Fruit fly (Drosophila melanogaster) whole organism, embryonic: Measurements from ENCODE around the gene sna.

Experiments used
- Bdp1 ChIP-seq: fragments of 200-800 bp; sonication (Bioruptor generic); optimal IDR thresholded peaks from 3 replicates; lab custom pipeline; 2016; ENCODE audit warnings: missing biosample characterization, missing genetic modification characterization
- CG10267 ChIP-seq: fragments of 200-800 bp; sonication (Bioruptor generic); optimal IDR thresholded peaks from 2 replicates; lab custom pipeline; 2018; ENCODE audit warnings: missing biosample characterization, mild to moderate bottlenecking, missing genetic modification characterization, moderate library complexity
- CG10979 ChIP-seq: fragments of 200-800 bp; sonication (Bioruptor generic); optimal IDR thresholded peaks from 2 replicates; lab custom pipeline; 2018; ENCODE audit warnings: missing biosample characterization, mild to moderate bottlenecking, missing genetic modification characterization, moderate library complexity
- CG13424 ChIP-seq: fragments of 200-800 bp; sonication (Bioruptor generic); optimal IDR thresholded peaks from 2 replicates; lab custom pipeline; 2019; ENCODE audit warnings: missing biosample characterization, mild to moderate bottlenecking, missing genetic modification characterization, moderate library complexity
- CG17385 ChIP-seq: fragments of 200-800 bp; sonication (Bioruptor generic); optimal IDR thresholded peaks from 3 replicates; lab custom pipeline; 2018; ENCODE audit warnings: missing biosample characterization, mild to moderate bottlenecking, missing genetic modification characterization
- CG6254 ChIP-seq: fragments of 200-800 bp; sonication (Bioruptor generic); optimal IDR thresholded peaks from 3 replicates; lab custom pipeline; 2017; ENCODE audit warnings: mild to moderate bottlenecking, missing biosample characterization, missing genetic modification reagents, missing genetic modification characterization
- CG7928 ChIP-seq: fragments of 200-800 bp; sonication (Bioruptor generic); optimal IDR thresholded peaks from 2 replicates; lab custom pipeline; 2017; ENCODE audit warnings: missing biosample characterization, mild to moderate bottlenecking, missing genetic modification characterization
- CG8924 ChIP-seq: fragments of 200-800 bp; optimal IDR thresholded peaks from 3 replicates; lab custom pipeline; 2019; ENCODE audit warnings: missing biosample characterization, mild to moderate bottlenecking, missing genetic modification characterization, moderate library complexity
- CHES-1-like ChIP-seq: fragments of 200-800 bp; sonication (Bioruptor generic); optimal IDR thresholded peaks from 2 replicates; lab custom pipeline; 2016; ENCODE audit warnings: missing biosample characterization, missing genetic modification characterization
- D ChIP-seq, 2 experiments: fragments of 200-800 bp in 1 of 2; fragments of >200 bp in 1 of 2; sonication (Bioruptor generic) in 1 of 2; optimal IDR thresholded peaks; 2 replicates in 1 of 2; 3 replicates in 1 of 2; lab custom pipeline; 2017; ENCODE audit warnings: mild to moderate bottlenecking in 1 of 2, missing biosample characterization in 1 of 2, missing genetic modification characterization in 1 of 2, missing genetic modification reagents in 1 of 2
- Doc3 ChIP-seq: fragments of 200-800 bp; sonication (Bioruptor generic); IDR thresholded peaks from 3 replicates; pipeline ENCODE4 v1.3.6; 2022; ENCODE audit warnings: missing biosample characterization, missing genetic modification characterization; ENCODE audit not compliant: partially characterized antibody
- Elba2 ChIP-seq: fragments of 200-800 bp; sonication (Bioruptor generic); optimal IDR thresholded peaks from 3 replicates; lab custom pipeline; 2016; ENCODE audit warnings: missing biosample characterization, missing genetic modification characterization
- Hand ChIP-seq: fragments of 200-800 bp; sonication (Bioruptor generic); optimal IDR thresholded peaks from 2 replicates; lab custom pipeline; 2017; ENCODE audit warnings: mild to moderate bottlenecking, missing biosample characterization, missing genetic modification reagents, missing genetic modification characterization
- Hmx ChIP-seq: fragments of 200-800 bp; sonication (Bioruptor generic); optimal IDR thresholded peaks from 2 replicates; lab custom pipeline; 2016; ENCODE audit warnings: missing biosample characterization, missing genetic modification characterization
- Jarid2 ChIP-seq: fragments of 200-800 bp; sonication (Bioruptor generic); optimal IDR thresholded peaks from 3 replicates; lab custom pipeline; 2017; ENCODE audit warnings: mild to moderate bottlenecking, missing biosample characterization, missing genetic modification reagents, missing genetic modification characterization
- NFAT ChIP-seq: fragments of 200-800 bp; sonication (Bioruptor generic); IDR thresholded peaks from 2 replicates; pipeline ENCODE4 v1.3.6; 2022; ENCODE audit warnings: missing biosample characterization, missing genetic modification characterization
- Neu2 ChIP-seq: fragments of 200-800 bp; sonication (Bioruptor generic); optimal IDR thresholded peaks from 3 replicates; lab custom pipeline; 2016; ENCODE audit warnings: missing biosample characterization, missing genetic modification characterization, borderline replicate concordance
- Nf-YA ChIP-seq: fragments of 200-800 bp; sonication (Bioruptor generic); IDR thresholded peaks from 2 replicates; pipeline ENCODE4 v1.3.6; 2022; ENCODE audit warnings: missing biosample characterization, missing genetic modification characterization
- Nf-YB ChIP-seq: fragments of 200-800 bp; sonication (Bioruptor generic); optimal IDR thresholded peaks from 3 replicates; lab custom pipeline; 2019; ENCODE audit warnings: missing biosample characterization, mild to moderate bottlenecking, missing genetic modification characterization, moderate library complexity
- Oli ChIP-seq: fragments of 200-800 bp; sonication (Bioruptor generic); optimal IDR thresholded peaks from 2 replicates; lab custom pipeline; 2018; ENCODE audit warnings: missing biosample characterization, mild to moderate bottlenecking, missing genetic modification characterization, moderate library complexity
- Six4 ChIP-seq: fragments of 200-800 bp; sonication (Bioruptor generic); optimal IDR thresholded peaks from 2 replicates; lab custom pipeline; 2016; ENCODE audit warnings: missing biosample characterization, missing genetic modification characterization
- Sox102F ChIP-seq: fragments of 200-800 bp; sonication (Bioruptor generic); optimal IDR thresholded peaks from 2 replicates; lab custom pipeline; 2018; ENCODE audit warnings: missing biosample characterization, mild to moderate bottlenecking, missing genetic modification characterization, moderate library complexity
- Sry-β ChIP-seq: fragments of 200-800 bp; sonication (Bioruptor generic); optimal IDR thresholded peaks from 2 replicates; lab custom pipeline; 2018; ENCODE audit warnings: missing biosample characterization, mild to moderate bottlenecking, missing genetic modification characterization, moderate library complexity
- TFAM ChIP-seq: fragments of 200-800 bp; sonication (Bioruptor generic); optimal IDR thresholded peaks from 2 replicates; lab custom pipeline; 2017; ENCODE audit warnings: missing biosample characterization, missing genetic modification characterization, inconsistent platforms
- Xbp1 ChIP-seq: fragments of 200-800 bp; sonication (Bioruptor generic); optimal IDR thresholded peaks from 3 replicates; lab custom pipeline; 2016; ENCODE audit warnings: missing biosample characterization, mild to moderate bottlenecking, missing genetic modification characterization
- Xrp1 ChIP-seq: fragments of 200-800 bp; sonication (Bioruptor generic); IDR thresholded peaks from 2 replicates; pipeline ENCODE4 v1.3.6; 2022; ENCODE audit warnings: missing biosample characterization, missing genetic modification characterization
- amos ChIP-seq: fragments of 200-800 bp; sonication (Bioruptor generic); IDR thresholded peaks from 2 replicates; pipeline ENCODE4 v1.3.6; 2022; ENCODE audit warnings: missing biosample characterization, missing genetic modification characterization; ENCODE audit not compliant: partially characterized antibody
- ase ChIP-seq: fragments of 200-800 bp; sonication (Bioruptor generic); IDR thresholded peaks from 3 replicates; pipeline ENCODE4 v1.3.6; 2022; ENCODE audit warnings: missing biosample characterization, missing genetic modification characterization
- az2 ChIP-seq: fragments of 200-800 bp; sonication (Bioruptor generic); optimal IDR thresholded peaks from 3 replicates; lab custom pipeline; 2016; ENCODE audit warnings: missing biosample characterization, missing genetic modification characterization
- bigmax ChIP-seq: fragments of 200-800 bp; sonication (Bioruptor generic); optimal IDR thresholded peaks from 2 replicates; lab custom pipeline; 2018; ENCODE audit warnings: missing biosample characterization, mild to moderate bottlenecking, missing genetic modification characterization
- chif ChIP-seq, 2 experiments: fragments of 200-800 bp; sonication (Bioruptor generic); optimal IDR thresholded peaks; 3 replicates each; lab custom pipeline; 2016; ENCODE audit warnings: missing biosample characterization in 2 of 2, missing genetic modification characterization in 2 of 2
- chm ChIP-seq: fragments of 200-800 bp; sonication (Bioruptor generic); IDR thresholded peaks from 2 replicates; pipeline ENCODE4 v1.3.6; 2022; ENCODE audit warnings: missing biosample characterization, missing genetic modification characterization
- fu2 ChIP-seq: fragments of 200-800 bp; sonication (Bioruptor generic); optimal IDR thresholded peaks from 2 replicates; lab custom pipeline; 2016; ENCODE audit warnings: missing biosample characterization, missing genetic modification characterization
- gem ChIP-seq: fragments of 200-800 bp; sonication (Bioruptor generic); optimal IDR thresholded peaks from 2 replicates; lab custom pipeline; 2019; ENCODE audit warnings: missing biosample characterization, mild to moderate bottlenecking, missing genetic modification characterization, moderate library complexity
- gfzf ChIP-seq: fragments of 200-800 bp; sonication (Bioruptor generic); optimal IDR thresholded peaks from 2 replicates; lab custom pipeline; 2016; ENCODE audit warnings: missing biosample characterization, mild to moderate bottlenecking, missing genetic modification characterization, moderate library complexity
- grn ChIP-seq: fragments of 200-800 bp; sonication (Bioruptor generic); optimal IDR thresholded peaks from 3 replicates; lab custom pipeline; 2017; ENCODE audit warnings: missing biosample characterization, missing genetic modification characterization
- klu ChIP-seq: fragments of 200-800 bp; sonication (Bioruptor generic); IDR thresholded peaks from 2 replicates; pipeline ENCODE4 v1.3.6; 2022; ENCODE audit warnings: missing biosample characterization, missing genetic modification characterization
- kni ChIP-seq: fragments of 200-800 bp; sonication (Bioruptor generic); optimal IDR thresholded peaks from 3 replicates; lab custom pipeline; 2017; ENCODE audit warnings: mild to moderate bottlenecking, missing biosample characterization, missing genetic modification reagents, missing genetic modification characterization
- knrl ChIP-seq: fragments of 200-800 bp; sonication (Bioruptor generic); IDR thresholded peaks from 3 replicates; pipeline ENCODE4 v1.3.6; 2022; ENCODE audit warnings: missing biosample characterization, missing genetic modification characterization; ENCODE audit not compliant: partially characterized antibody
- nau ChIP-seq: fragments of 200-800 bp; sonication (Bioruptor generic); optimal IDR thresholded peaks from 3 replicates; lab custom pipeline; 2017; ENCODE audit warnings: missing biosample characterization, mild to moderate bottlenecking, missing genetic modification characterization, missing genetic modification reagents
- prd ChIP-seq, 3 experiments: fragments of >200 bp in 2 of 3; fragments of 200-800 bp in 1 of 3; sonication (Bioruptor generic) in 1 of 3; optimal IDR thresholded peaks in 2 of 3; IDR thresholded peaks in 1 of 3; 2 replicates in 2 of 3; 3 replicates in 1 of 3; pipeline versions ENCODE4 v1.3.6 to Lab custom; 2017 to 2022; ENCODE audit warnings: missing biosample characterization in 1 of 3, missing genetic modification characterization in 1 of 3
- psq ChIP-seq: fragments of 200-800 bp; sonication (Bioruptor generic); optimal IDR thresholded peaks from 2 replicates; lab custom pipeline; 2017; ENCODE audit warnings: missing biosample characterization, missing genetic modification characterization
- row ChIP-seq: fragments of 200-800 bp; sonication (Bioruptor generic); IDR thresholded peaks from 3 replicates; pipeline ENCODE4 v1.3.6; 2022; ENCODE audit warnings: missing biosample characterization, missing genetic modification characterization
- slbo ChIP-seq: fragments of 200-800 bp; sonication (Bioruptor generic); IDR thresholded peaks from 2 replicates; pipeline ENCODE4 v1.3.6; 2022; ENCODE audit warnings: missing biosample characterization, missing genetic modification characterization
- tio ChIP-seq: fragments of 200-800 bp; sonication (Bioruptor generic); optimal IDR thresholded peaks from 2 replicates; lab custom pipeline; 2017; ENCODE audit warnings: missing biosample characterization, missing genetic modification characterization, inconsistent platforms
- tll ChIP-seq, 2 experiments: fragments of 200-800 bp in 1 of 2; fragments of >200 bp in 1 of 2; sonication (Bioruptor generic) in 1 of 2; optimal IDR thresholded peaks; 2 replicates each; lab custom pipeline; 2017 to 2019; ENCODE audit warnings: missing biosample characterization in 2 of 2, missing genetic modification characterization in 2 of 2, mild to moderate bottlenecking in 1 of 2, moderate library complexity in 1 of 2
- twi ChIP-seq: fragments of 200-800 bp; optimal IDR thresholded peaks from 2 replicates; lab custom pipeline; 2019; ENCODE audit warnings: missing biosample characterization, mild to moderate bottlenecking, missing genetic modification characterization, moderate library complexity
- vvl ChIP-seq: fragments of 200-800 bp; sonication (Bioruptor generic); IDR thresholded peaks from 2 replicates; pipeline ENCODE4 v1.3.6; 2022; ENCODE audit warnings: missing biosample characterization, missing genetic modification characterization
- zf30C ChIP-seq: fragments of 200-800 bp; sonication (Bioruptor generic); optimal IDR thresholded peaks from 3 replicates; lab custom pipeline; 2018; ENCODE audit warnings: missing biosample characterization, mild to moderate bottlenecking, missing genetic modification characterization

The sna gene

dm6 chr2L:15478159-15478591 is at the start of gene sna:
TSS of gene sna (minus strand) at chr2L:15478260.
- peak; percentile 24 for TF ChIP-seq CG8924
- TF ChIP-seq CG7928 (GFP tag; lab: Kevin White, UChicago), result no peak
- peak; percentile 16 for TF ChIP-seq Nf-YB (GFP tag; lab: Kevin White, UChicago)
- no peak for TF ChIP-seq NFAT (GFP tag; lab: Robert Waterston, UW)
- TF ChIP-seq Doc3, result no peak
- TF ChIP-seq chm, result 0 out of 2 replicates have a peak, but pooled peaks have one; percentile 11
- no peak for TF ChIP-seq slbo (GFP tag; lab: Robert Waterston, UW)
- TF ChIP-seq tio, result no peak
- TF ChIP-seq CG17385 (GFP tag; lab: Kevin White, UChicago), result no peak
- TF ChIP-seq CG6254 (GFP tag; lab: Kevin White, UChicago), result no peak
- no peak for TF ChIP-seq gem (tag; lab: Kevin White, UChicago)
- no peak for TF ChIP-seq Hmx (GFP tag; lab: Kevin White, UChicago)
- TF ChIP-seq prd (optimal IDR thresholded peaks at IDR 0.05; lab: Kevin White, UChicago), result no peak
- no peak for TF ChIP-seq prd (GFP tag; IDR thresholded peaks at IDR 0.05; lab: Robert Waterston, UW)
- TF ChIP-seq amos, result peak; percentile 9; the same call in 1 of the 2 replicates
- TF ChIP-seq Hand (GFP tag; lab: Kevin White, UChicago), result no peak
- peak; percentile 54 for TF ChIP-seq D (optimal IDR thresholded peaks at IDR 0.05; lab: Kevin White, UChicago)
- no peak for TF ChIP-seq D (GFP tag; optimal IDR thresholded peaks at IDR 0.05; lab: Kevin White, UChicago)
- TF ChIP-seq fu2 (GFP tag; lab: Kevin White, UChicago), result no peak
- TF ChIP-seq klu (GFP tag; lab: Robert Waterston, UW), result no peak
- TF ChIP-seq Oli (tag; lab: Kevin White, UChicago), result no peak
- no peak for TF ChIP-seq Xbp1 (GFP tag; lab: Kevin White, UChicago)
- TF ChIP-seq knrl (GFP tag; lab: Robert Waterston, UW), result no peak
- TF ChIP-seq CHES-1-like, result no peak
- no peak for TF ChIP-seq chif (GFP tag; optimal IDR thresholded peaks at IDR 0.05; lab: Kevin White, UChicago)
- TF ChIP-seq Elba2 (GFP tag; lab: Kevin White, UChicago), result no peak
- TF ChIP-seq gfzf (GFP tag; lab: Kevin White, UChicago), result no peak
- no peak for TF ChIP-seq Sox102F (GFP tag; lab: Kevin White, UChicago)
- TF ChIP-seq Jarid2 (GFP tag; lab: Kevin White, UChicago), result peak; percentile 79
- no peak for TF ChIP-seq Xrp1 (GFP tag; lab: Robert Waterston, UW)
- TF ChIP-seq Sry-β (GFP tag; lab: Kevin White, UChicago), result no peak
- TF ChIP-seq kni (GFP tag; lab: Kevin White, UChicago), result peak; percentile 7
- peak in 1 of 2 experiments; percentile 27 for TF ChIP-seq tll (GFP tag; optimal IDR thresholded peaks at IDR 0.05; lab: Kevin White, UChicago)
- no peak for TF ChIP-seq az2 (GFP tag; lab: Kevin White, UChicago)
- no peak for TF ChIP-seq Bdp1 (GFP tag; lab: Kevin White, UChicago)
- TF ChIP-seq bigmax, result no peak
- no peak for TF ChIP-seq Six4
- no peak for TF ChIP-seq CG10267 (tag; lab: Kevin White, UChicago)
- TF ChIP-seq ase, result no peak
- peak; percentile 98 for TF ChIP-seq Neu2 (GFP tag; lab: Kevin White, UChicago)
- peak; percentile 51 for TF ChIP-seq twi (tag; lab: Kevin White, UChicago)
- no peak for TF ChIP-seq Nf-YA (GFP tag; lab: Robert Waterston, UW)
- TF ChIP-seq zf30C (GFP tag; lab: Kevin White, UChicago), result no peak
- TF ChIP-seq TFAM, result no peak
- no peak for TF ChIP-seq grn (GFP tag; lab: Kevin White, UChicago)
- no peak for TF ChIP-seq nau (GFP tag; lab: Kevin White, UChicago)
- no peak; the same call in 1 of the 2 replicates for TF ChIP-seq vvl (GFP tag; lab: Robert Waterston, UW)
- no peak for TF ChIP-seq row (GFP tag; lab: Robert Waterston, UW)
- TF ChIP-seq CG13424 (tag; lab: Kevin White, UChicago), result no peak
- no peak for TF ChIP-seq psq (GFP tag; lab: Kevin White, UChicago)
- no peak for TF ChIP-seq CG10979 (tag; lab: Kevin White, UChicago)
